Fruit fly (Drosophila melanogaster) whole organism, embryonic: ENCODE data around the gene CG34398.
A peak's percentile ranks its signal among the peaks of the same experiment; 100 is the strongest.

Experiments
- Bdp1 ChIP-seq: fragments of 200-800 bp; sonication (Bioruptor generic); optimal IDR thresholded peaks from 3 replicates; lab custom pipeline; 2016; ENCODE audit warnings: missing biosample characterization, missing genetic modification characterization
- CG10209 ChIP-seq: fragments of 200-800 bp; sonication (Bioruptor generic); optimal IDR thresholded peaks from 3 replicates; lab custom pipeline; 2017; ENCODE audit warnings: missing biosample characterization, mild to moderate bottlenecking, missing genetic modification characterization, missing genetic modification reagents
- CG10431 ChIP-seq: fragments of 200-800 bp; sonication (Bioruptor generic); optimal IDR thresholded peaks from 3 replicates; lab custom pipeline; 2018; ENCODE audit warnings: missing biosample characterization, mild to moderate bottlenecking, missing genetic modification characterization
- CG10462 ChIP-seq: fragments of 200-800 bp; sonication (Bioruptor generic); optimal IDR thresholded peaks from 2 replicates; lab custom pipeline; 2016; ENCODE audit warnings: missing biosample characterization, missing genetic modification characterization
- CG11695 ChIP-seq: fragments of 200-800 bp; sonication (Bioruptor generic); IDR thresholded peaks from 3 replicates; pipeline ENCODE4 v1.3.6; 2022; ENCODE audit warnings: missing biosample characterization, missing genetic modification characterization
- CG12219 ChIP-seq: fragments of 200-800 bp; sonication (Bioruptor generic); optimal IDR thresholded peaks from 3 replicates; lab custom pipeline; 2018; ENCODE audit warnings: missing biosample characterization, mild to moderate bottlenecking, missing genetic modification characterization
- CG12659 ChIP-seq: fragments of 200-800 bp; sonication (Bioruptor generic); optimal IDR thresholded peaks from 3 replicates; lab custom pipeline; 2017; ENCODE audit warnings: mild to moderate bottlenecking, missing biosample characterization, missing genetic modification reagents, missing genetic modification characterization
- CG14014 ChIP-seq: fragments of 200-800 bp; sonication (Bioruptor generic); IDR thresholded peaks from 2 replicates; pipeline ENCODE4 v1.3.6; 2022; ENCODE audit warnings: missing biosample characterization, missing genetic modification characterization
- CG15073 ChIP-seq: fragments of 200-800 bp; sonication (Bioruptor generic); optimal IDR thresholded peaks from 2 replicates; lab custom pipeline; 2016; ENCODE audit warnings: missing biosample characterization, missing genetic modification characterization
- CG1602 ChIP-seq: fragments of 200-800 bp; sonication (Bioruptor generic); optimal IDR thresholded peaks from 3 replicates; lab custom pipeline; 2016; ENCODE audit warnings: missing biosample characterization, missing genetic modification characterization
- CG17186 ChIP-seq: fragments of 200-800 bp; sonication (Bioruptor generic); optimal IDR thresholded peaks from 3 replicates; lab custom pipeline; 2017; ENCODE audit warnings: missing biosample characterization, missing genetic modification reagents, missing genetic modification characterization
- CG17829 ChIP-seq: fragments of 200-800 bp; optimal IDR thresholded peaks from 2 replicates; lab custom pipeline; 2019; ENCODE audit warnings: missing biosample characterization, mild to moderate bottlenecking, missing genetic modification characterization, moderate library complexity
- CG2120 ChIP-seq: fragments of 200-800 bp; sonication (Bioruptor generic); optimal IDR thresholded peaks from 3 replicates; lab custom pipeline; 2016; ENCODE audit warnings: missing biosample characterization, missing genetic modification characterization
- CG2678 ChIP-seq: fragments of 200-800 bp; sonication (Bioruptor generic); optimal IDR thresholded peaks from 3 replicates; lab custom pipeline; 2019; ENCODE audit warnings: missing biosample characterization, mild to moderate bottlenecking, missing genetic modification characterization, moderate library complexity
- CG30403 ChIP-seq: fragments of 200-800 bp; sonication (Bioruptor generic); optimal IDR thresholded peaks from 3 replicates; lab custom pipeline; 2016; ENCODE audit warnings: missing biosample characterization, missing genetic modification characterization
- CG3847 ChIP-seq: fragments of 200-800 bp; sonication (Bioruptor generic); IDR thresholded peaks from 2 replicates; pipeline ENCODE4 v1.3.6; 2022; ENCODE audit warnings: missing biosample characterization, missing genetic modification characterization
- CG7556 ChIP-seq: fragments of 200-800 bp; sonication (Bioruptor generic); optimal IDR thresholded peaks from 2 replicates; lab custom pipeline; 2017; ENCODE audit warnings: missing biosample characterization, mild to moderate bottlenecking, missing genetic modification characterization
- CG8765 ChIP-seq: fragments of 200-800 bp; sonication (Bioruptor generic); IDR thresholded peaks from 2 replicates; pipeline ENCODE4 v1.3.6; 2022; ENCODE audit warnings: missing biosample characterization, missing genetic modification characterization
- CG9817 ChIP-seq: fragments of 200-800 bp; sonication (Bioruptor generic); optimal IDR thresholded peaks from 2 replicates; lab custom pipeline; 2018; ENCODE audit warnings: missing biosample characterization, mild to moderate bottlenecking, missing genetic modification characterization, moderate library complexity
- CG9876 ChIP-seq: fragments of 200-800 bp; sonication (Bioruptor generic); optimal IDR thresholded peaks from 2 replicates; lab custom pipeline; 2016; ENCODE audit warnings: missing biosample characterization, missing genetic modification characterization
- CHES-1-like ChIP-seq: fragments of 200-800 bp; sonication (Bioruptor generic); optimal IDR thresholded peaks from 2 replicates; lab custom pipeline; 2016; ENCODE audit warnings: missing biosample characterization, missing genetic modification characterization
- Fer2 ChIP-seq: fragments of 200-800 bp; sonication (Bioruptor generic); optimal IDR thresholded peaks from 2 replicates; lab custom pipeline; 2018; ENCODE audit warnings: missing biosample characterization, mild to moderate bottlenecking, missing genetic modification characterization, moderate library complexity
- Max ChIP-seq: fragments of 200-800 bp; sonication (Bioruptor generic); optimal IDR thresholded peaks from 2 replicates; lab custom pipeline; 2016; ENCODE audit warnings: missing biosample characterization, mild to moderate bottlenecking, missing genetic modification characterization
- Neu2 ChIP-seq: fragments of 200-800 bp; sonication (Bioruptor generic); optimal IDR thresholded peaks from 3 replicates; lab custom pipeline; 2016; ENCODE audit warnings: missing biosample characterization, missing genetic modification characterization, borderline replicate concordance
- Oli ChIP-seq: fragments of 200-800 bp; sonication (Bioruptor generic); optimal IDR thresholded peaks from 2 replicates; lab custom pipeline; 2018; ENCODE audit warnings: missing biosample characterization, mild to moderate bottlenecking, missing genetic modification characterization, moderate library complexity
- Opbp ChIP-seq: fragments of 200-800 bp; sonication (Bioruptor generic); IDR thresholded peaks from 3 replicates; pipeline ENCODE4 v1.3.6; 2022; ENCODE audit warnings: missing biosample characterization, missing genetic modification characterization; ENCODE audit not compliant: partially characterized antibody
- Six4 ChIP-seq: fragments of 200-800 bp; sonication (Bioruptor generic); optimal IDR thresholded peaks from 2 replicates; lab custom pipeline; 2016; ENCODE audit warnings: missing biosample characterization, missing genetic modification characterization
- Spps ChIP-seq: fragments of 200-800 bp; sonication (Bioruptor generic); optimal IDR thresholded peaks from 2 replicates; lab custom pipeline; 2018; ENCODE audit warnings: missing biosample characterization, mild to moderate bottlenecking, missing genetic modification characterization
- al ChIP-seq: fragments of 200-800 bp; sonication (Bioruptor generic); IDR thresholded peaks from 2 replicates; pipeline ENCODE4 v1.3.6; 2022; ENCODE audit warnings: missing biosample characterization, missing genetic modification characterization
- bcd ChIP-seq: fragments of 200-800 bp; sonication (Bioruptor generic); optimal IDR thresholded peaks from 2 replicates; lab custom pipeline; 2017; ENCODE audit warnings: missing biosample characterization, mild to moderate bottlenecking, missing genetic modification characterization
- ems ChIP-seq: fragments of 200-800 bp; sonication (Bioruptor generic); optimal IDR thresholded peaks from 3 replicates; lab custom pipeline; 2016; ENCODE audit warnings: missing biosample characterization, missing genetic modification characterization
- exex ChIP-seq: fragments of 200-800 bp; sonication (Bioruptor generic); optimal IDR thresholded peaks from 4 replicates; lab custom pipeline; 2018; ENCODE audit warnings: missing biosample characterization, mild to moderate bottlenecking, missing genetic modification characterization, moderate library complexity
- fru ChIP-seq: fragments of >200 bp; optimal IDR thresholded peaks from 2 replicates; lab custom pipeline; 2017
- gcm ChIP-seq: fragments of 200-800 bp; sonication (Bioruptor generic); optimal IDR thresholded peaks from 2 replicates; lab custom pipeline; 2019; ENCODE audit warnings: missing biosample characterization, mild to moderate bottlenecking, missing genetic modification characterization, moderate library complexity
- gfzf ChIP-seq: fragments of 200-800 bp; sonication (Bioruptor generic); optimal IDR thresholded peaks from 2 replicates; lab custom pipeline; 2016; ENCODE audit warnings: missing biosample characterization, mild to moderate bottlenecking, missing genetic modification characterization, moderate library complexity
- h ChIP-seq: fragments of >200 bp; optimal IDR thresholded peaks from 2 replicates; lab custom pipeline; 2017
- hbn ChIP-seq: fragments of 200-800 bp; sonication (Bioruptor generic); IDR thresholded peaks from 2 replicates; pipeline ENCODE4 v1.3.6; 2022; ENCODE audit warnings: missing biosample characterization, missing genetic modification characterization; ENCODE audit not compliant: partially characterized antibody
- ken ChIP-seq: fragments of 200-800 bp; sonication (Bioruptor generic); IDR thresholded peaks from 3 replicates; pipeline ENCODE4 v1.3.6; 2022; ENCODE audit warnings: missing biosample characterization, missing genetic modification characterization
- lola ChIP-seq, 3 experiments: fragments of >200 bp in 2 of 3; fragments of 200-800 bp in 1 of 3; sonication (Bioruptor generic) in 1 of 3; optimal IDR thresholded peaks; 2 replicates each; lab custom pipeline; 2017 to 2019; ENCODE audit warnings: missing biosample characterization in 3 of 3, missing genetic modification characterization in 3 of 3, mild to moderate bottlenecking in 1 of 3, moderate library complexity in 1 of 3
- lov ChIP-seq, 2 experiments: fragments of 200-800 bp in 1 of 2; fragments of >200 bp in 1 of 2; sonication (Bioruptor generic) in 1 of 2; IDR thresholded peaks in 1 of 2; optimal IDR thresholded peaks in 1 of 2; 2 replicates in 1 of 2; 3 replicates in 1 of 2; pipeline versions ENCODE4 v1.3.6 to Lab custom; 2017 to 2022; ENCODE audit warnings: missing biosample characterization in 1 of 2, missing genetic modification characterization in 1 of 2
- luna ChIP-seq: fragments of 200-800 bp; sonication (Bioruptor generic); optimal IDR thresholded peaks from 2 replicates; lab custom pipeline; 2016; ENCODE audit warnings: missing biosample characterization, missing genetic modification characterization
- mam ChIP-seq: fragments of 200-800 bp; sonication (Bioruptor generic); optimal IDR thresholded peaks from 3 replicates; lab custom pipeline; 2016; ENCODE audit warnings: missing biosample characterization, missing genetic modification characterization
- nau ChIP-seq: fragments of 200-800 bp; sonication (Bioruptor generic); optimal IDR thresholded peaks from 3 replicates; lab custom pipeline; 2017; ENCODE audit warnings: missing biosample characterization, mild to moderate bottlenecking, missing genetic modification characterization, missing genetic modification reagents
- p53 ChIP-seq: fragments of 200-800 bp; sonication (Bioruptor generic); optimal IDR thresholded peaks from 2 replicates; lab custom pipeline; 2016; ENCODE audit warnings: missing biosample characterization, missing genetic modification characterization
- pb ChIP-seq: fragments of 200-800 bp; sonication (Bioruptor generic); optimal IDR thresholded peaks from 3 replicates; lab custom pipeline; 2016; ENCODE audit warnings: missing biosample characterization, missing genetic modification characterization
- pros ChIP-seq: fragments of 200-800 bp; sonication (Bioruptor generic); optimal IDR thresholded peaks from 3 replicates; lab custom pipeline; 2019; ENCODE audit warnings: missing biosample characterization, mild to moderate bottlenecking, missing genetic modification characterization, moderate library complexity
- repo ChIP-seq: fragments of 200-800 bp; sonication (Bioruptor generic); optimal IDR thresholded peaks from 2 replicates; lab custom pipeline; 2016; ENCODE audit warnings: missing biosample characterization, missing genetic modification characterization
- sim ChIP-seq: fragments of 200-800 bp; sonication (Bioruptor generic); IDR thresholded peaks from 2 replicates; pipeline ENCODE4 v1.3.6; 2022; ENCODE audit warnings: missing biosample characterization, missing genetic modification characterization
- tup ChIP-seq: fragments of 200-800 bp; sonication (Bioruptor generic); optimal IDR thresholded peaks from 2 replicates; lab custom pipeline; 2016; ENCODE audit warnings: missing biosample characterization, mild to moderate bottlenecking, missing genetic modification characterization, moderate library complexity
- usp ChIP-seq: fragments of >200 bp; optimal IDR thresholded peaks from 2 replicates; lab custom pipeline; 2017; ENCODE audit warnings: missing biosample characterization, missing genetic modification characterization

Gene CG34398

DNA sequence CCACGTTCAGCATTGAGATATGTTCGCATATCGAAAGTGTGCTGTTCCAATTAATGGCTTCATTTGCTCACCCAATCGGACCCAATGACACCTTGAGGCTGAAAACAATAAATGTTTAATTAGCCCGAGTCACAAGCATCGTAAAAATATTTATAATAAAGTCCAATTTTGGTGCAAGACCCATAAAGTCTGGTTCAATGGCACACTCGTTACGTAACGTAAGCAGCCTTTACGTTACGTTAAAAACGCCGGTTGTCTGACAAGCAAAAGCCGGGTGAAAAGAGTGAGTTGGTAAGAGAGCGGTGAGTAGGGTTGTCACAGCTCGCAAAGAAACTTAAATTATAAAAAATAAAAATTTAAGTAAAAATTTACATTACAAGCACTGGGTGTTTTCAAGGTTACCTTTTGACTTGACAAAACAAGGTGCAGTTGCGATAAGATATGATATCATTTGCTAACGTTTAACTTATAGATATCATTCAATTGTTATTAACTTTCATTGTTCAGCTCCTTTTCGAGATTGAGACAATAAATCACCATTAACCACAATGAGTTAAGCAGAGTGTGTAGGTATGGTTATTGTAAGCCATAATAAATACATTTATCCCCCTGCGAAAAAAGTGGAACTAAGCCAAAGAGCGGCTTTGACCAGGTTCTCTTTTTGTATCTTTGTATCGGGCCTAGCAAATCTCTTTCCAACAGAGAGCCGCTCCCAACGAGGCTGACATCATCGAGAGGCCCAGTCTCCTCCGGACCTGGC lies 452 bp upstream of the CG34398 start (continued):
- peak; percentile 41 for TF ChIP-seq CG9817
- peak; percentile 63 for TF ChIP-seq CG10209 (GFP tag; lab: Kevin White, UChicago)
- TF ChIP-seq luna (GFP tag; lab: Kevin White, UChicago): no peak
- peak; percentile 5 for TF ChIP-seq Max (GFP tag; lab: Kevin White, UChicago)
- no peak for TF ChIP-seq CG9876
- TF ChIP-seq usp (GFP tag; lab: Kevin White, UChicago): no peak
- TF ChIP-seq CG11695: 0 out of 3 replicates have a peak, but pooled peaks have one; percentile 37
- TF ChIP-seq h: no peak
- no peak for TF ChIP-seq Six4 (GFP tag; lab: Kevin White, UChicago)
- TF ChIP-seq CG7556 (GFP tag; lab: Kevin White, UChicago): peak; percentile 51
- peak in 1 of 3 experiments; percentile 36 for TF ChIP-seq lola (GFP tag; optimal IDR thresholded peaks at IDR 0.05; lab: Kevin White, UChicago)
- no peak for TF ChIP-seq exex (tag; lab: Kevin White, UChicago)
- TF ChIP-seq CG10462 (GFP tag; lab: Kevin White, UChicago): no peak
- no peak for TF ChIP-seq ken (GFP tag; lab: Robert Waterston, UW)
- TF ChIP-seq CHES-1-like (GFP tag; lab: Kevin White, UChicago): no peak
- TF ChIP-seq hbn (GFP tag; lab: Robert Waterston, UW): no peak
- TF ChIP-seq CG12659 (GFP tag; lab: Kevin White, UChicago): peak; percentile 53
- TF ChIP-seq gfzf (GFP tag; lab: Kevin White, UChicago): no peak
- peak; percentile 63 for TF ChIP-seq CG2120 (GFP tag; lab: Kevin White, UChicago)
- TF ChIP-seq nau (GFP tag; lab: Kevin White, UChicago): no peak
- no peak for TF ChIP-seq CG17186
- no peak for TF ChIP-seq CG8765 (GFP tag; lab: Robert Waterston, UW)
- no peak for TF ChIP-seq Neu2
- no peak for TF ChIP-seq fru (lab: Kevin White, UChicago)
- no peak for TF ChIP-seq Spps (tag; lab: Kevin White, UChicago)
- peak; percentile 58 for TF ChIP-seq CG30403 (GFP tag; lab: Kevin White, UChicago)
- TF ChIP-seq ems (GFP tag; lab: Kevin White, UChicago): no peak
- no peak for TF ChIP-seq CG15073
- no peak for TF ChIP-seq CG3847 (GFP tag; lab: Robert Waterston, UW)
- TF ChIP-seq tup: no peak
- no peak for TF ChIP-seq pros
- TF ChIP-seq sim (GFP tag; lab: Robert Waterston, UW): no peak
- TF ChIP-seq bcd: peak; percentile 54
- TF ChIP-seq CG2678 (tag; lab: Kevin White, UChicago): peak; percentile 79
- peak; percentile 39 for TF ChIP-seq CG12219 (GFP tag; lab: Kevin White, UChicago)
- peak; percentile 58 for TF ChIP-seq Oli (tag; lab: Kevin White, UChicago)
- TF ChIP-seq gcm (GFP tag; lab: Kevin White, UChicago): peak; percentile 19
- no peak for TF ChIP-seq mam (GFP tag; lab: Kevin White, UChicago)
- no peak for TF ChIP-seq Opbp
- TF ChIP-seq repo: no peak
- TF ChIP-seq Bdp1 (GFP tag; lab: Kevin White, UChicago): no peak
- no peak for TF ChIP-seq al (GFP tag; lab: Robert Waterston, UW)
- peak; percentile 20 for TF ChIP-seq Fer2 (tag; lab: Kevin White, UChicago)
- TF ChIP-seq CG14014: peak; percentile 46
- TF ChIP-seq lov (optimal IDR thresholded peaks at IDR 0.05; lab: Kevin White, UChicago): no peak
- no peak for TF ChIP-seq lov (GFP tag; IDR thresholded peaks at IDR 0.05; lab: Robert Waterston, UW)
- TF ChIP-seq pb (GFP tag; lab: Kevin White, UChicago): no peak
- TF ChIP-seq p53: no peak
- no peak for TF ChIP-seq CG1602 (GFP tag; lab: Kevin White, UChicago)
- no peak for TF ChIP-seq CG10431 (GFP tag; lab: Kevin White, UChicago)
- TF ChIP-seq CG17829 (tag; lab: Kevin White, UChicago): peak; percentile 47
